Worm (Caenorhabditis elegans) whole organism, young adult: ENCODE results near the gene bec-1.

Experiments used
- B0261.1 ChIP-seq: sonication (generic microtip); optimal IDR thresholded peaks from 2 replicates; lab custom pipeline; 2016; ENCODE audit warnings: mild to moderate bottlenecking, missing genetic modification characterization, moderate library complexity, missing compliant biosample characterization
- C17E4.6 ChIP-seq: fragments of 200-800 bp; sonication (Bioruptor generic); IDR thresholded peaks from 2 replicates; pipeline ENCODE4 v1.3.6; 2022; ENCODE audit warnings: missing genetic modification reagents, missing genetic modification characterization, missing compliant biosample characterization
- F55B11.4 ChIP-seq: sonication (generic microtip); optimal IDR thresholded peaks from 2 replicates; lab custom pipeline; 2016; ENCODE audit warnings: missing compliant biosample characterization, missing genetic modification characterization, borderline replicate concordance; ENCODE audit not compliant: insufficient read depth
- K11D2.4 ChIP-seq: fragments of 200-800 bp; sonication (Bioruptor generic); IDR thresholded peaks from 2 replicates; pipeline ENCODE4 v1.3.6; 2022; ENCODE audit warnings: missing genetic modification reagents, missing genetic modification characterization, missing compliant biosample characterization
- T07F8.4 ChIP-seq: sonication (generic microtip); optimal IDR thresholded peaks from 2 replicates; lab custom pipeline; 2016; ENCODE audit warnings: mild to moderate bottlenecking, missing genetic modification characterization, moderate library complexity, missing compliant biosample characterization
- T26A5.8 ChIP-seq: sonication (generic microtip); optimal IDR thresholded peaks from 2 replicates; lab custom pipeline; 2016; ENCODE audit warnings: missing genetic modification characterization, missing compliant biosample characterization
- Y53G8AR.9 ChIP-seq: fragments of 200-800 bp; sonication (Bioruptor generic); conservative IDR thresholded peaks from 2 replicates; pipeline ENCODE4 v1.3.6; 2022; ENCODE audit warnings: missing genetic modification reagents, missing genetic modification characterization, missing compliant biosample characterization
- Y79H2A.3 ChIP-seq: fragments of 200-800 bp; sonication (Bioruptor generic); conservative IDR thresholded peaks from 2 replicates; pipeline ENCODE4 v1.3.6; 2022; ENCODE audit warnings: missing genetic modification reagents, missing genetic modification characterization, missing compliant biosample characterization
- akir-1 ChIP-seq: fragments of 200-800 bp; sonication (Bioruptor generic); optimal IDR thresholded peaks from 2 replicates; lab custom pipeline; 2018; ENCODE audit warnings: mild to moderate bottlenecking, missing genetic modification characterization, moderate library complexity, missing compliant biosample characterization
- aptf-2 ChIP-seq: fragments of 200-800 bp; sonication (Bioruptor generic); conservative IDR thresholded peaks from 2 replicates; pipeline ENCODE4 v1.3.6; 2022; ENCODE audit warnings: missing genetic modification reagents, missing genetic modification characterization, missing compliant biosample characterization
- atf-7 ChIP-seq: sonication (generic microtip); optimal IDR thresholded peaks from 2 replicates; lab custom pipeline; 2017; ENCODE audit warnings: mild to moderate bottlenecking, missing genetic modification characterization, missing compliant biosample characterization
- attf-5 ChIP-seq: fragments of 200-800 bp; sonication (Bioruptor generic); optimal IDR thresholded peaks from 2 replicates; lab custom pipeline; 2018; ENCODE audit warnings: mild to moderate bottlenecking, missing genetic modification characterization, missing compliant biosample characterization
- bed-2 ChIP-seq: fragments of 200-800 bp; sonication (Bioruptor generic); IDR thresholded peaks from 2 replicates; pipeline ENCODE4 v1.3.6; 2022; ENCODE audit warnings: missing genetic modification reagents, missing genetic modification characterization, missing compliant biosample characterization
- ccch-3 ChIP-seq: fragments of 200-800 bp; sonication (Bioruptor generic); optimal IDR thresholded peaks from 2 replicates; lab custom pipeline; 2018; ENCODE audit warnings: mild to moderate bottlenecking, missing genetic modification characterization, missing compliant biosample characterization
- die-1 ChIP-seq: sonication (generic microtip); optimal IDR thresholded peaks from 2 replicates; lab custom pipeline; 2016; ENCODE audit warnings: missing genotype, mild to moderate bottlenecking, missing genetic modification characterization, missing compliant biosample characterization
- hlh-26 ChIP-seq: fragments of 200-800 bp; sonication (Bioruptor generic); conservative IDR thresholded peaks from 2 replicates; pipeline ENCODE4 v1.3.6; 2022; ENCODE audit warnings: missing genetic modification reagents, missing genetic modification characterization, missing compliant biosample characterization
- hmg-1.2 ChIP-seq: fragments of 200-800 bp; sonication (Bioruptor generic); IDR thresholded peaks from 2 replicates; pipeline ENCODE4 v1.3.6; 2022; ENCODE audit warnings: missing genetic modification reagents, missing genetic modification characterization, missing compliant biosample characterization
- lin-26 ChIP-seq: fragments of 200-800 bp; sonication (Bioruptor generic); IDR thresholded peaks from 2 replicates; pipeline ENCODE4 v1.3.6; 2022; ENCODE audit warnings: missing genetic modification reagents, missing genetic modification characterization, missing compliant biosample characterization
- lin-35 ChIP-seq, 3 experiments: fragments of 150-350 bp in 2 of 3; sonication (generic microtip) in 1 of 3; optimal IDR thresholded peaks; 2 replicates each; lab custom pipeline; 2014 to 2018; ENCODE audit warnings: missing biosample characterization in 3 of 3, missing genetic modification characterization in 3 of 3, missing genetic modification reagents in 3 of 3
- nhr-120 ChIP-seq: fragments of 200-800 bp; sonication (Bioruptor generic); IDR thresholded peaks from 2 replicates; pipeline ENCODE4 v1.3.6; 2022; ENCODE audit warnings: missing genetic modification characterization, missing compliant biosample characterization
- nhr-80 ChIP-seq: sonication (generic microtip); optimal IDR thresholded peaks from 2 replicates; lab custom pipeline; 2016; ENCODE audit warnings: missing genetic modification characterization, missing compliant biosample characterization
- pha-4 ChIP-seq: fragments of 150-350 bp; sonication (generic microtip); optimal IDR thresholded peaks from 2 replicates; lab custom pipeline; 2014; ENCODE audit warnings: missing biosample characterization, missing genetic modification reagents, missing genetic modification characterization
- sdz-38 ChIP-seq: sonication (generic microtip); optimal IDR thresholded peaks from 2 replicates; lab custom pipeline; 2016; ENCODE audit warnings: missing genotype, missing genetic modification characterization, missing compliant biosample characterization
- sea-2 ChIP-seq: fragments of 200-800 bp; sonication (Bioruptor generic); IDR thresholded peaks from 2 replicates; pipeline ENCODE4 v1.3.6; 2022; ENCODE audit warnings: missing genetic modification characterization, missing compliant biosample characterization

bec-1 gene

DNA sequence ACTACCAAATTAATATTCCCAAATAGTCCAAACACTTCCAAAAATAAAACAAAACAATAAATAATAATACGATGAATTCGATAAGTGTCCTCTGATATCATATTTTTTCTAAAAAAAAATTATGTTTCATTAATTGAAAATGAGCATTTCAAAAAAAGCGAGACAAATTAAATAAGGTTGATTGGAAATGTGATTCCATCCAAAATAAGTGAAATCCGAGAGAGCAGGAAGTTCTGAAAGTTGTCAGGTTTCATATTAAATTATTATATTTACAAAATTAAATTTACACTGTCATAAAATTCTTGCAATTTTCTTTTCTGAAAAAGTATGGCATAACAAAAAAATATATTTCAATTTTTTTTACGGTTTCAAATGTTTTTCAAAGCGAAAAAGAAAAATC is 37.2 kb downstream of the bec-1 start, which contains the start of gene srsx-14:
srsx-14 (minus strand) TSS at position 101 of the 400 bp plus-strand sequence.
- TF ChIP-seq aptf-2: no peak
- TF ChIP-seq atf-7: no peak
- TF ChIP-seq B0261.1 (tag; lab: Kevin White, UChicago): no peak
- no peak for TF ChIP-seq lin-26 (GFP tag; lab: Robert Waterston, UW)

DNA sequence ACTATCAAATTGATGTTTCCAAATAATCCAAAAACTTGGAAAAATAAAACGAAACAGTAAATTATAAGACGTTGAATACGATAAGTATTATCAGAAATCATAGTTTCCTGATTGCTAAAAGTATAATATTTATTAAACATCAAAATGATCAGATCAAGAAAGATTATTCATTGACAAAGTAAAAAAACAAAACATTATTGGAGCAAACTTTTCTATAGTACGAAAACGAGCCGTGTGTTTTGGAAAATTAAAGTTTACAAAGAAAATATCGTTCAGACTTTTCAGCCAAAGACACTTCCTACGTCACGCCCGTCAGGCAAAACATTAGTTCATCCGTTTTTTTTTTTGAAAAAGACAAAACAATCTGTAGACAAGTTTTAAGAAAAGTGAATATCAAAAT is 40.5 kb downstream of the bec-1 start, which contains the start of gene srsx-15:
srsx-15 (minus strand) TSS at position 101 of the 400 bp plus-strand sequence.
- TF ChIP-seq akir-1 (no peak), pha-4 (tag; lab: Kevin White, UChicago) (no peak), hmg-1.2 (GFP tag; lab: Robert Waterston, UW) (no peak), C17E4.6 (GFP tag; lab: Robert Waterston, UW) (no peak), sdz-38 (tag; lab: Kevin White, UChicago) (no peak), F55B11.4 (no peak), die-1 (tag; lab: Kevin White, UChicago) (no peak), lin-35 (GFP tag; optimal IDR thresholded peaks at IDR 0.05; lab: Kevin White, UChicago) (no peak), Y53G8AR.9 (no peak), sea-2 (no peak)

DNA sequence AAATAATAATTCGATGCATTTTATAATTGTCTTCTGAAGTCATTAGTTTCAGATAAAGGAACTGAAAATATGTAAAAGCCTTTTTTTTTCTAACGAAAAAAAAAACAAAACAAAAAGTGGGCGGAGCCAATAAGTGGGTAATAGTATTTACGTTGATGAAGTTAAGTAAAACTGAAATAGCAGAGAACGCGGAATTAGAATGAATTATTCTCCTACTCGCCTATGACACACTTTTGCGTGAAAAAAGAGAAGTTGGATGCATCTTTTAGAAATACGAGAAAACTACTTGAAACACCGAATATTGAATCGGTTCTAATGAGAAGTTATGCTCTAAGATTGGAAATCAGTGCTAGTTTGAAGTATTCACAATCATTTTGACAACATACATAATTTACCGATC is 44.6 kb downstream of the bec-1 start, which contains the start of gene srsx-16:
srsx-16 (minus strand) TSS at position 101 of the 400 bp plus-strand sequence.
- TF ChIP-seq Y53G8AR.9 (no peak), Y79H2A.3 (GFP tag; lab: Robert Waterston, UW) (no peak), nhr-120 (GFP tag; lab: Robert Waterston, UW) (no peak), T07F8.4 (no peak), hlh-26 (GFP tag; lab: Robert Waterston, UW) (no peak), T26A5.8 (tag; lab: Kevin White, UChicago) (no peak), bed-2 (no peak), K11D2.4 (GFP tag; lab: Robert Waterston, UW) (no peak), attf-5 (GFP tag; lab: Kevin White, UChicago) (no peak)

DNA sequence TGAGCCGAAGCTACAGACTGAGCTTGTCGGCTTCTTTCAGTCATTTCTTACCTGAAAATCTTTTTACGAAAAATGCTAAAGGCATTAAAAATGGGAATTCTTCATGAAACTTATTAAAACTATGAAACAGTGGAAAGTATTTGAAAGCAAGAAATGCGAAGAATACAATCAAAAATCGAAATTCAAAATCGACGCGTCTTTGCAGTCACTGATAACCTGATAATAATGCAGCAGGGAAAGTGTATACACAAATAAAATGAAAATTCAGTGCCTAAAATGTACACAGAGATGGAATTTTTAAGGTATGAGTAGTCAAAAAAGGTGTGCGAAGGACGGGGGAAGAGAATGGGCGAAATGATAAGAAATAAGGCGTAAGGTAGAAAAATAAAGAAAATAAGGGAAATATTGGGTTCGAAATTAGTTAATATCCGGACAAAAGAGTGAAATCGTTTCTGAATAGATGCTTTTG is 49.6 kb downstream of the bec-1 start, which contains the start of gene C39H7.4:
C39H7.4 (minus strand) TSS at position 51 of the 469 bp plus-strand sequence.
- TF ChIP-seq nhr-80 (tag; lab: Kevin White, UChicago) (peak; percentile 89), ccch-3 (GFP tag; lab: Kevin White, UChicago) (no peak)
